Fruit fly (Drosophila melanogaster): ENCODE results near the gene CG33325.

The CG33325 gene

DNA sequence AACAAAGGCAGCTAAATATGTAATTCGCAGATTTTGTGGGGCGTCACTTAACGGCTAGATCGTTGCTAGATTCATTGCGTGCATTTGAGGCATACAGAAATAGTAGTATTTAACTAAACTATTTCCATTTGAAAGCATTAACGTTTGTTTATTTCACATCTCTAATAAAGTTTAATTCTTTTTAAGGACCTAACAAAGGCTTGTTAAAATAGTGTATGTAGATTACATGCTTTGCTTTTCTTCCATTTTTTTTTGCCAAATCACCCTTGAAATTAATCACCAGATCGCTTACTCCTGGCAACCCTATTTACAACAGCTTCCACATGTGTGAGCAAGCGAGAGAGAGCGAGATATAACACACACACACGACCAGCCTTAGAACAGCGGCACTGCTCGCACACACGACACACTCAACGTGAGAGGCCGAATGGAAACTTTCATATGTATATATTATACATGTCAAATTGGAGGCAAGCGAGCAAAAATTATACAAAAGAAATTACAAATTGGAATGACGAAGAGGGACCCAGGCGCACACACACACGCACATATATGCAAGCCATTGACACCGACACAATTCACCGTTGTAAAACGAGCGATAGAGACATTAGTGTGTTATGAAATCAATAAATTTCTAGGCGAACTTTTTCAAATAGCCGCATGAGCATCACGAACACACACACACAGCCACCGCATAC, 20.5 kb downstream of the CG33325 start:
- TF ChIP-seq CG10348 (GFP tag; IDR thresholded peaks at IDR 0.05) (no peak), CG9948 (tag; optimal IDR thresholded peaks at IDR 0.05) (peak; percentile 30), gl (tag; optimal IDR thresholded peaks at IDR 0.05) (peak; percentile 36), CG15710 (tag; optimal IDR thresholded peaks at IDR 0.05) (peak; percentile 50), CG12605 (GFP tag; IDR thresholded peaks at IDR 0.05) (no peak; the same call in 1 of the 2 replicates), Snoo (tag; optimal IDR thresholded peaks at IDR 0.05) (peak; percentile 49), CG17806 (tag; optimal IDR thresholded peaks at IDR 0.05) (peak; percentile 40), CG8159 (tag; optimal IDR thresholded peaks at IDR 0.05) (peak; percentile 65), Ets98B (GFP tag; IDR thresholded peaks at IDR 0.05) (peak; percentile 77), CG34367 (tag; optimal IDR thresholded peaks at IDR 0.05) (peak; percentile 16), CG13204 (GFP tag; optimal IDR thresholded peaks at IDR 0.05) (no peak), rn (GFP tag; IDR thresholded peaks at IDR 0.05) (peak; percentile 34; the same call in 1 of the 2 replicates), D1 (tag; optimal IDR thresholded peaks at IDR 0.05) (no peak), CG14655 (GFP tag; optimal IDR thresholded peaks at IDR 0.05) (peak; percentile 69), CG8301 (tag; optimal IDR thresholded peaks at IDR 0.05) (peak; percentile 54), Pif1B (GFP tag; optimal IDR thresholded peaks at IDR 0.05) (peak; percentile 48), Pif1A (GFP tag; optimal IDR thresholded peaks at IDR 0.05) (peak; percentile 53), CG32121 (GFP tag; IDR thresholded peaks at IDR 0.05) (peak; percentile 75), EcR (GFP tag; optimal IDR thresholded peaks at IDR 0.05) (peak; percentile 59), fd96Ca (GFP tag; IDR thresholded peaks at IDR 0.05) (no peak), CG4496 (GFP tag; IDR thresholded peaks at IDR 0.05) (peak; percentile 81)

DNA sequence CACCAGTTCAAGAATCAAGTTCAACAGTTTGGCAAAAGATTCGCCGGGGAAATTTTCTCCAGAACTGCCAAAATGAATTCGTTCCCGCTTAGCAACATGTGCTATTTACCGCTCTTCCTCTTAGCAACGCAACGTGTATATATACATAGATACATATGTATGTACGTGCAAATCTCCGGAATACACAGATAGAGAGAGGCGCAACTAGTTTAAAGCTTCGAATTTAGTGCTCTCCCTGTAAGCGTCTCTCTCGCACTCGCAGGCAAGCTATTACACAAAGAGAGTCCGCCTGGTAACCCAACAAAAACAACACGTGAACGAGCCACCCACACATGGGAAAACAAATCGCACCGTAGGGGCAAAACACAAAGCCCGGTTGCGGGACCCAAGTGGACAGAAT, 21.1 kb downstream of the CG33325 start:
- TF ChIP-seq fd96Ca (GFP tag; IDR thresholded peaks at IDR 0.05) (peak; percentile 32; the same call in 1 of the 3 replicates), D1 (tag; optimal IDR thresholded peaks at IDR 0.05) (no peak), Ets98B (GFP tag; IDR thresholded peaks at IDR 0.05) (peak; percentile 23; the same call in 1 of the 2 replicates), CG12605 (GFP tag; IDR thresholded peaks at IDR 0.05) (0 out of 2 replicates have a peak, but pooled peaks have one; percentile 42), EcR (GFP tag; optimal IDR thresholded peaks at IDR 0.05) (peak; percentile 7)

DNA sequence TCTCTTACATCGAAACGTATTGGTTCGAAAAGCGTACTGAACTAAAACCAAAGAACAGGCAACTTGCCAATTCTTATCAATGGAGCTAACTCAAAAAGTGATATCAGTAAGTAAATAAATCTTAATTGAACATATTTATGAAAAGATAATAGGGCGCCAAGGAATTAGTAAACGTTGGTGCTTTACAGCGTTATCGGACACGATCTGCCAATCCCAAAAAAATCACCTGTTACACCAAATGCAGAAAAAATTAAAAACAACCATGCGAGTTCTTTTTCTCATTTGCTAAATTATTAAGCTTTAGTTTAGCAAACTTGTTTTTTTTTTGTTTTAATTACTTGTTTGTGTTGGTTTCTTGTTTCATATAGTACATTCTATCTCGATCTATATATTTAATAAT, 25.2 kb downstream of the CG33325 start, which contains the start of gene CG42489:
CG42489 (minus strand) TSS at position 101 of the 400 bp plus-strand sequence.
- TF ChIP-seq CG17806 (tag; optimal IDR thresholded peaks at IDR 0.05): no peak
- TF ChIP-seq Snoo (tag; optimal IDR thresholded peaks at IDR 0.05): no peak
- TF ChIP-seq CG13204 (GFP tag; optimal IDR thresholded peaks at IDR 0.05): no peak
- no peak for TF ChIP-seq gl (tag; optimal IDR thresholded peaks at IDR 0.05)
- TF ChIP-seq fd96Ca (GFP tag; IDR thresholded peaks at IDR 0.05): no peak
- no peak for TF ChIP-seq CG14655 (GFP tag; optimal IDR thresholded peaks at IDR 0.05)
- no peak for TF ChIP-seq CG8301 (tag; optimal IDR thresholded peaks at IDR 0.05)
- no peak for TF ChIP-seq EcR (GFP tag; optimal IDR thresholded peaks at IDR 0.05)

DNA sequence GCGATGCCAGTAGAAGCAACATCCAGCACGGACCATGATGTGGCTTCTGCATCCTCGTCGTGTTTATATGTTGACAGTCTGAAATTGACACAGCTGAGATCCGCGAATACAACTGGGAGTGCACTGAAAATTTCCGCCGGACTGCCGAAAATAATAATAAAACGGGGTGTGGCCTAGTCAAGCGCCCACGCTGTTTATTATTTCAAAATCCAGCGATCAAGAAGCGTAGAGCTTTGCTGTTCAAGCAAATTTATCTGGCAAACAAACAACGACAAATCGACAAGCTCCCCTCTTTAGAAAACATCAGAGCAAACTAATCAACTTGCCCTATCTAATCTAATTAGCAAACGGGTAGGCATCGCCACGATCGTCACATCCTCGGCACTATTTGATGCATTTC, 25.8 kb downstream of the CG33325 start:
- TF ChIP-seq CG14655 (GFP tag; optimal IDR thresholded peaks at IDR 0.05): no peak
- no peak for TF ChIP-seq CG8159 (tag; optimal IDR thresholded peaks at IDR 0.05)
- no peak for TF ChIP-seq CG34367 (tag; optimal IDR thresholded peaks at IDR 0.05)
- no peak for TF ChIP-seq CG17806 (tag; optimal IDR thresholded peaks at IDR 0.05)
- no peak for TF ChIP-seq CG13204 (GFP tag; optimal IDR thresholded peaks at IDR 0.05)
- no peak for TF ChIP-seq CG4496 (GFP tag; IDR thresholded peaks at IDR 0.05)
- no peak for TF ChIP-seq Pif1B (GFP tag; optimal IDR thresholded peaks at IDR 0.05)
- TF ChIP-seq fd96Ca (GFP tag; IDR thresholded peaks at IDR 0.05): no peak
- no peak for TF ChIP-seq D1 (tag; optimal IDR thresholded peaks at IDR 0.05)
- no peak for TF ChIP-seq Ets98B (GFP tag; IDR thresholded peaks at IDR 0.05)

DNA sequence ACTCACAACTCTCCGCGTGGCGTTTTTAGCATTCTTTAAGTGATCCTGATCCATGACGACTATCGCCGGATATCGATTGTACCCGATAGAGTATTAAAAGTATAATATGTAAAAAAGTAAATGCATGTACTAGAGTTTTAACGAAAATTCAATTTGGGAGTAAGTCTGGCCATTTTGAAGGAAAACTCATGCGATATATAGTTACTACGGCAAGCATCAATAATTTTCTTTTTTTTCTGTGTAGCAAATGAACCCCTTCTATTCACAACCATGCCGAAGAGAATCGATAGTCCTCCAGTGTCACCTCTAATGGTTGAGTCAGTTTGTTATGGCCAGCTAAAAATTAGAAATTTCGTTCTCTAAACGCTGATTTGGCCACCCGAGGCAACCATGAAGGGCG, 27.1 kb downstream of the CG33325 start, which contains the start of the genes Sys1 and Dhod:
Sys1 (plus strand) TSS at position 91 of the 400 bp plus-strand sequence.
Dhod (minus strand) TSS at position 186 of the 400 bp plus-strand sequence.
- TF ChIP-seq CG9948 (tag; optimal IDR thresholded peaks at IDR 0.05): peak; percentile 25
- peak; percentile 38 for TF ChIP-seq CG8159 (tag; optimal IDR thresholded peaks at IDR 0.05)
- peak; percentile 69; the same call in 2 of the 3 replicates for TF ChIP-seq fd96Ca (GFP tag; IDR thresholded peaks at IDR 0.05)
- TF ChIP-seq CG12605 (GFP tag; IDR thresholded peaks at IDR 0.05): no peak; the same call in 1 of the 2 replicates
- TF ChIP-seq CG15710 (tag; optimal IDR thresholded peaks at IDR 0.05): peak; percentile 53
- peak; percentile 65 for TF ChIP-seq Pif1B (GFP tag; optimal IDR thresholded peaks at IDR 0.05)
- TF ChIP-seq CG13204 (GFP tag; optimal IDR thresholded peaks at IDR 0.05): no peak
- TF ChIP-seq D1 (tag; optimal IDR thresholded peaks at IDR 0.05): no peak
- TF ChIP-seq Pif1A (GFP tag; optimal IDR thresholded peaks at IDR 0.05): peak; percentile 83
- no peak for TF ChIP-seq CG10348 (GFP tag; IDR thresholded peaks at IDR 0.05)
- no peak for TF ChIP-seq EcR (GFP tag; optimal IDR thresholded peaks at IDR 0.05)
- peak; percentile 70 for TF ChIP-seq CG32121 (GFP tag; IDR thresholded peaks at IDR 0.05)
- TF ChIP-seq Snoo (tag; optimal IDR thresholded peaks at IDR 0.05): peak; percentile 33
- TF ChIP-seq CG34367 (tag; optimal IDR thresholded peaks at IDR 0.05): no peak
- peak; percentile 59; the same call in 1 of the 2 replicates for TF ChIP-seq rn (GFP tag; IDR thresholded peaks at IDR 0.05)
- TF ChIP-seq CG14655 (GFP tag; optimal IDR thresholded peaks at IDR 0.05): peak; percentile 54
- no peak for TF ChIP-seq gl (tag; optimal IDR thresholded peaks at IDR 0.05)
- TF ChIP-seq CG4496 (GFP tag; IDR thresholded peaks at IDR 0.05): peak; percentile 91
- TF ChIP-seq CG17806 (tag; optimal IDR thresholded peaks at IDR 0.05): peak; percentile 61
- TF ChIP-seq Ets98B (GFP tag; IDR thresholded peaks at IDR 0.05): peak; percentile 70
- peak; percentile 50 for TF ChIP-seq CG8301 (tag; optimal IDR thresholded peaks at IDR 0.05)

DNA sequence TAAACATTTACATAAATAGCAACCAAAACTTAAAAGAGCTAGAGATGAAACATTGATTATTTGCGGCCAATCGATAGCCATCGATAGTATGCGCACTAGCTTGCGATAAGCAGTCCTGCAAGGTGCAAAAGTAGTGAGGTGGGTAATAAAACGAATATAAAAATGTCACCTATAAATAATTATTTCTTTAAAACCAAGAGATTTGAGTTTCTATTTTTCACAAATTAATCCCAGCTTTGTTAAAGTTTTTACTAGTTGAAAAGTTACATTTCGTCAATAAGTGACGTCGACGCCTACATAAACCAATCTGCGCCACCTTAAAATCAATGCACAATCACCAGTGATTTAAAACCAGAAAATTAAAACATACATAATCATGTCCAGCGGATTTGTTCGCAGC, 29.1 kb downstream of the CG33325 start, which contains the start of the genes Mkk4 and SLIRP2:
Mkk4 (minus strand) TSS at position 56 of the 400 bp plus-strand sequence.
SLIRP2 (plus strand) TSS at position 344 of the 400 bp plus-strand sequence.
- peak; percentile 99 for TF ChIP-seq CG17806 (tag; optimal IDR thresholded peaks at IDR 0.05)
- TF ChIP-seq CG4496 (GFP tag; IDR thresholded peaks at IDR 0.05): peak; percentile 99
- peak; percentile 98 for TF ChIP-seq CG32121 (GFP tag; IDR thresholded peaks at IDR 0.05)
- peak; percentile 99 for TF ChIP-seq CG34367 (tag; optimal IDR thresholded peaks at IDR 0.05)
- TF ChIP-seq fd96Ca (GFP tag; IDR thresholded peaks at IDR 0.05): peak; percentile 99
- TF ChIP-seq Pif1B (GFP tag; optimal IDR thresholded peaks at IDR 0.05): peak; percentile 99
- peak; percentile 50 for TF ChIP-seq EcR (GFP tag; optimal IDR thresholded peaks at IDR 0.05)
- peak; percentile 98 for TF ChIP-seq CG12605 (GFP tag; IDR thresholded peaks at IDR 0.05)
- TF ChIP-seq rn (GFP tag; IDR thresholded peaks at IDR 0.05): peak; percentile 97
- peak; percentile 93 for TF ChIP-seq CG10348 (GFP tag; IDR thresholded peaks at IDR 0.05)
- no peak for TF ChIP-seq CG13204 (GFP tag; optimal IDR thresholded peaks at IDR 0.05)
- peak; percentile 99 for TF ChIP-seq CG14655 (GFP tag; optimal IDR thresholded peaks at IDR 0.05)
- peak; percentile 98 for TF ChIP-seq CG9948 (tag; optimal IDR thresholded peaks at IDR 0.05)
- TF ChIP-seq gl (tag; optimal IDR thresholded peaks at IDR 0.05): peak; percentile 93
- peak; percentile 99 for TF ChIP-seq CG15710 (tag; optimal IDR thresholded peaks at IDR 0.05)
- no peak for TF ChIP-seq D1 (tag; optimal IDR thresholded peaks at IDR 0.05)
- peak; percentile 97 for TF ChIP-seq Snoo (tag; optimal IDR thresholded peaks at IDR 0.05)
- peak; percentile 99 for TF ChIP-seq CG8159 (tag; optimal IDR thresholded peaks at IDR 0.05)
- TF ChIP-seq Pif1A (GFP tag; optimal IDR thresholded peaks at IDR 0.05): peak; percentile 99
- peak; percentile 99 for TF ChIP-seq Ets98B (GFP tag; IDR thresholded peaks at IDR 0.05)
- peak; percentile 99 for TF ChIP-seq CG8301 (tag; optimal IDR thresholded peaks at IDR 0.05)

Data from whole organism, pupa.